Worm (Caenorhabditis elegans): ENCODE measurements around the gene Y51H4A.937.

Y51H4A.937 gene

DNA sequence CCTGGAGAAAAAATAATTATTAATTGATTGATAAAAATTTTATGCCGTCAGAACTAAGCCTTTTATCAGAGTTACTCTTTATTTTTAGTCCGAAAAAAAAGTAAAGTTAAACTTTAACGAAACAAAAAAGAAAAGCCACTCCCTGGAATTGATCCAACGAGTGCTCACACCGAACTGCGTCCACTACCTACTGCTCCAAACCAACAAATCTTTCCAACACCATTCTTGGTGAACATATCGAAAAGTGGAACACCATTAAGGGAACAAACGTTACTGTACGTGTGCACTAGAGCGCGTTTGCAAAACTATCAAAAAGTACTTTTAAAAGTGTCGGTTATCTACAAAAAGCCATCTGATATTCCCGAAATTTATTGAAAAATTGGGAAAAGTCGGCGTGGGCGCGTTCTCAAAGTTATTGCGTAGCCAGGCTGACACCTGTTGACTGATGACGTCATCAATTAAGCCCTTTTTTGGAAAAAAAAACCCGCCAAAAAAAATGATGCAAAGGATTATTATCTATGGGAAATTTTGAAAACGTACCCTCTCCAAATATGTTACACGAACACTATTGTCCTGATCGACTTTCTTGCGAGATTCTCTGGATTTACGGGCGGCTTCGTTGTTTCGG lies 24.8 kb upstream of the Y51H4A.937 start (continued):
- peak; percentile 78 for TF ChIP-seq rpc-1 (optimal IDR thresholded peaks at IDR 0.05)
- TF ChIP-seq rpc-1 (tag; optimal IDR thresholded peaks at IDR 0.05): peak; percentile 99
- peak; percentile 49 for TF ChIP-seq him-1 (tag; optimal IDR thresholded peaks at IDR 0.05)
- TF ChIP-seq tbp1 (GFP tag; optimal IDR thresholded peaks at IDR 0.05): peak; percentile 96
- TF ChIP-seq egl-18 (GFP tag; IDR thresholded peaks at IDR 0.05): no peak
- peak; percentile 86 for TF ChIP-seq D2030.7 (GFP tag; IDR thresholded peaks at IDR 0.05)
- TF ChIP-seq sea-2 (GFP tag; IDR thresholded peaks at IDR 0.05): 0 out of 2 replicates have a peak, but pooled peaks have one; percentile 38
- peak in 1 of 3 experiments; percentile 59 for TF ChIP-seq lin-35 (GFP tag; optimal IDR thresholded peaks at IDR 0.05)
- TF ChIP-seq lin-26 (GFP tag; IDR thresholded peaks at IDR 0.05): peak; percentile 98
- TF ChIP-seq F52B5.7 (tag; optimal IDR thresholded peaks at IDR 0.05): peak; percentile 84
- no peak for TF ChIP-seq nfyb-1 (GFP tag; IDR thresholded peaks at IDR 0.05)
- peak; percentile 33; the same call in 1 of the 2 replicates for TF ChIP-seq attf-3 (GFP tag; conservative IDR thresholded peaks at IDR 0.05)
- peak; percentile 86 for TF ChIP-seq mes-4 (tag; optimal IDR thresholded peaks at IDR 0.05)
- peak; percentile 33 for TF ChIP-seq K12H6.12 (tag; optimal IDR thresholded peaks at IDR 0.05)
- no peak for TF ChIP-seq madf-8 (GFP tag; conservative IDR thresholded peaks at IDR 0.05)
- TF ChIP-seq lsy-27 (tag; optimal IDR thresholded peaks at IDR 0.05; ENCODE audit: borderline replicate concordance, insufficient read depth): no peak
- TF ChIP-seq dpl-1 (GFP tag; optimal IDR thresholded peaks at IDR 0.05): peak; percentile 6
- peak; percentile 83 for TF ChIP-seq rcor-1 (GFP tag; IDR thresholded peaks at IDR 0.05)
- TF ChIP-seq sdz-38 (tag; optimal IDR thresholded peaks at IDR 0.05): no peak
- peak; percentile 78 for TF ChIP-seq lin-54 (GFP tag; optimal IDR thresholded peaks at IDR 0.05)
- TF ChIP-seq tlf-1 (GFP tag; optimal IDR thresholded peaks at IDR 0.05): peak; percentile 57
- TF ChIP-seq F37B4.10 (GFP tag; IDR thresholded peaks at IDR 0.05): 0 out of 2 replicates have a peak, but pooled peaks have one; percentile 62
- TF ChIP-seq cebp-2 (GFP tag; IDR thresholded peaks at IDR 0.05): peak; percentile 89; the same call in 1 of the 2 replicates
- peak; percentile 46 to 83 for TF ChIP-seq rec-8 (tag; optimal IDR thresholded peaks at IDR 0.05)
- TF ChIP-seq pbrm-1 (GFP tag; IDR thresholded peaks at IDR 0.05): peak; percentile 83
- TF ChIP-seq gei-17 (GFP tag; optimal IDR thresholded peaks at IDR 0.05): no peak
- 0 out of 2 replicates have a peak, but pooled peaks have one; percentile 39 for TF ChIP-seq B0019.2 (GFP tag; conservative IDR thresholded peaks at IDR 0.05)
- TF ChIP-seq let-607 (tag; optimal IDR thresholded peaks at IDR 0.05): peak in 1 of 2 experiments; percentile 2
- no peak for TF ChIP-seq hlh-12 (tag; optimal IDR thresholded peaks at IDR 0.05)
- no peak for TF ChIP-seq ztf-3 (GFP tag; optimal IDR thresholded peaks at IDR 0.05)
- peak; percentile 88 for TF ChIP-seq sptf-2 (GFP tag; optimal IDR thresholded peaks at IDR 0.05)
- TF ChIP-seq mel-28 (tag; optimal IDR thresholded peaks at IDR 0.05; ENCODE audit: borderline replicate concordance): no peak
- peak; percentile 87 for TF ChIP-seq hsf-1 (GFP tag; IDR thresholded peaks at IDR 0.05)
- TF ChIP-seq T07F8.4 (tag; optimal IDR thresholded peaks at IDR 0.05): peak; percentile 55
- peak; percentile 65; the same call in 1 of the 2 replicates for TF ChIP-seq F39B2.1 (GFP tag; IDR thresholded peaks at IDR 0.05)
- peak; percentile 67 for TF ChIP-seq lsl-1 (GFP tag; optimal IDR thresholded peaks at IDR 0.05)
- TF ChIP-seq hmg-20 (GFP tag; IDR thresholded peaks at IDR 0.05): peak; percentile 51; the same call in 1 of the 2 replicates
- TF ChIP-seq ceh-79 (tag; optimal IDR thresholded peaks at IDR 0.05): peak; percentile 72
- peak; percentile 93 for TF ChIP-seq snpc-4 (GFP tag; optimal IDR thresholded peaks at IDR 0.05)
- peak in 3 of 4 experiments; percentile 95 to 98 (median 96) for TF ChIP-seq snpc-4 (tag; optimal IDR thresholded peaks at IDR 0.05)
- peak; percentile 69 for TF ChIP-seq attf-5 (GFP tag; optimal IDR thresholded peaks at IDR 0.05)
- peak; percentile 96 for TF ChIP-seq snpc-1.3 (tag; optimal IDR thresholded peaks at IDR 0.05; ENCODE audit: insufficient read depth)
- TF ChIP-seq egrh-3 (GFP tag; IDR thresholded peaks at IDR 0.05): no peak
- TF ChIP-seq lir-1 (GFP tag; conservative IDR thresholded peaks at IDR 0.05): peak; percentile 17; the same call in 1 of the 2 replicates
- TF ChIP-seq zim-3 (tag; optimal IDR thresholded peaks at IDR 0.05): peak; percentile 49
- no peak for TF ChIP-seq nhr-27 (tag; optimal IDR thresholded peaks at IDR 0.05)
- peak; percentile 34 for TF ChIP-seq atf-7 (tag; optimal IDR thresholded peaks at IDR 0.05)

All from whole organism, young adult.